Worm (Caenorhabditis elegans) whole organism, L4 larva: ENCODE data around the gene his-4.

ENCODE experiments used
- R02D3.7 ChIP-seq: fragments of 150-350 bp; sonication (generic microtip); optimal IDR thresholded peaks from 3 replicates; lab custom pipeline; 2014; ENCODE audit warnings: missing biosample characterization, missing genetic modification characterization
- Y75B8A.6 ChIP-seq: fragments of 200-800 bp; sonication (Bioruptor generic); IDR thresholded peaks from 2 replicates; pipeline ENCODE4 v1.3.6; 2022; ENCODE audit warnings: missing genetic modification reagents, missing genetic modification characterization, missing compliant biosample characterization
- ZK337.2 ChIP-seq: fragments of 200-800 bp; sonication (Bioruptor generic); IDR thresholded peaks from 2 replicates; pipeline ENCODE4 v1.3.6; 2022; ENCODE audit warnings: missing genetic modification reagents, missing genetic modification characterization, missing compliant biosample characterization
- ZK546.5 ChIP-seq, 2 experiments: sonication (generic microtip); optimal IDR thresholded peaks; 2 replicates each; lab custom pipeline; 2017; ENCODE audit warnings: missing biosample characterization in 2 of 2, missing genetic modification characterization in 2 of 2
- ceh-28 ChIP-seq: fragments of 150-350 bp; optimal IDR thresholded peaks from 2 replicates; lab custom pipeline; 2014; ENCODE audit warnings: missing biosample characterization, missing genetic modification reagents, missing genetic modification characterization
- ceh-32 ChIP-seq: sonication (generic microtip); optimal IDR thresholded peaks from 2 replicates; lab custom pipeline; 2016; ENCODE audit warnings: mild to moderate bottlenecking, missing genetic modification characterization, missing compliant biosample characterization; ENCODE audit not compliant: poor library complexity
- ceh-62 ChIP-seq: sonication (generic microtip); optimal IDR thresholded peaks from 2 replicates; lab custom pipeline; 2017; ENCODE audit warnings: missing biosample characterization, missing genetic modification characterization
- ceh-82 ChIP-seq: sonication (generic microtip); optimal IDR thresholded peaks from 2 replicates; lab custom pipeline; 2017; ENCODE audit warnings: missing biosample characterization, missing genetic modification characterization
- cey-2 ChIP-seq: sonication (generic microtip); optimal IDR thresholded peaks from 3 replicates; lab custom pipeline; 2017; ENCODE audit warnings: missing genetic modification characterization, mild to moderate bottlenecking, missing compliant biosample characterization, antibody characterized with exemption, borderline replicate concordance; ENCODE audit not compliant: insufficient read depth
- daf-16 ChIP-seq, 3 experiments: sonication (generic microtip); optimal IDR thresholded peaks; 2 replicates each; lab custom pipeline; 2016 to 2017; ENCODE audit warnings: missing genetic modification characterization in 3 of 3, missing genetic modification reagents in 3 of 3, mild to moderate bottlenecking in 2 of 3, missing compliant biosample characterization in 2 of 3, missing biosample characterization in 1 of 3, moderate library complexity in 1 of 3
- dmd-6 ChIP-seq: fragments of 200-800 bp; sonication (Bioruptor generic); IDR thresholded peaks from 2 replicates; pipeline ENCODE4 v1.3.6; 2022; ENCODE audit warnings: missing genetic modification reagents, missing genetic modification characterization, missing compliant biosample characterization
- dmd-9 ChIP-seq: fragments of 200-800 bp; sonication (Bioruptor generic); IDR thresholded peaks from 2 replicates; pipeline ENCODE4 v1.3.6; 2022; ENCODE audit warnings: missing genetic modification reagents, missing genetic modification characterization, missing compliant biosample characterization
- dpl-1 ChIP-seq: fragments of 150-350 bp; optimal IDR thresholded peaks from 2 replicates; lab custom pipeline; 2014; ENCODE audit warnings: missing biosample characterization, missing genetic modification reagents, missing genetic modification characterization
- duxl-1 ChIP-seq: sonication (generic microtip); optimal IDR thresholded peaks from 2 replicates; lab custom pipeline; 2016; ENCODE audit warnings: mild to moderate bottlenecking, missing genetic modification characterization, moderate library complexity, missing compliant biosample characterization; ENCODE audit not compliant: poor library complexity
- dve-1 ChIP-seq: sonication (generic microtip); optimal IDR thresholded peaks from 2 replicates; lab custom pipeline; 2017; ENCODE audit warnings: antibody characterized with exemption, mild to moderate bottlenecking, missing genetic modification characterization, missing compliant biosample characterization; ENCODE audit not compliant: insufficient read depth
- fkh-10 ChIP-seq: fragments of 150-350 bp; optimal IDR thresholded peaks from 2 replicates; lab custom pipeline; 2014; ENCODE audit warnings: missing biosample characterization, missing genetic modification reagents, missing genetic modification characterization
- hlh-11 ChIP-seq: fragments of 200-800 bp; sonication (Bioruptor generic); optimal IDR thresholded peaks from 2 replicates; lab custom pipeline; 2018; ENCODE audit warnings: mild to moderate bottlenecking, missing genetic modification characterization, missing compliant biosample characterization
- hlh-30 ChIP-seq: sonication (generic microtip); optimal IDR thresholded peaks from 2 replicates; lab custom pipeline; 2017; ENCODE audit warnings: antibody characterized with exemption, mild to moderate bottlenecking, missing genetic modification characterization, missing compliant biosample characterization; ENCODE audit not compliant: insufficient read depth
- hmg-1.1 ChIP-seq: fragments of 200-800 bp; sonication (Bioruptor generic); IDR thresholded peaks from 2 replicates; pipeline ENCODE4 v1.3.6; 2022; ENCODE audit warnings: missing genetic modification reagents, missing genetic modification characterization, missing compliant biosample characterization
- jun-1 ChIP-seq: fragments of 150-350 bp; optimal IDR thresholded peaks from 2 replicates; lab custom pipeline; 2014; ENCODE audit warnings: missing biosample characterization, missing genetic modification reagents, missing genetic modification characterization
- lim-7 ChIP-seq: fragments of 200-800 bp; sonication (Bioruptor generic); IDR thresholded peaks from 2 replicates; pipeline ENCODE4 v1.3.6; 2022; ENCODE audit warnings: missing genetic modification characterization, missing compliant biosample characterization
- lin-13 ChIP-seq: fragments of 150-350 bp; optimal IDR thresholded peaks from 2 replicates; lab custom pipeline; 2014; ENCODE audit warnings: missing biosample characterization, missing genetic modification reagents, missing genetic modification characterization
- lir-3 ChIP-seq: sonication (generic microtip); optimal IDR thresholded peaks from 2 replicates; lab custom pipeline; 2016; ENCODE audit warnings: mild to moderate bottlenecking, missing genetic modification characterization, missing compliant biosample characterization
- madf-5 ChIP-seq, 2 experiments: fragments of 200-800 bp; sonication (Bioruptor generic); IDR thresholded peaks; 2 replicates each; pipeline ENCODE4 v1.3.6; 2022; ENCODE audit warnings: missing compliant biosample characterization in 2 of 2, missing genetic modification characterization in 2 of 2
- madf-9 ChIP-seq: fragments of 200-800 bp; sonication (Bioruptor generic); conservative IDR thresholded peaks from 2 replicates; pipeline ENCODE4 v1.3.6; 2022; ENCODE audit warnings: missing genetic modification reagents, missing genetic modification characterization, missing compliant biosample characterization
- mdt-29 ChIP-seq: fragments of 200-800 bp; sonication (Bioruptor generic); IDR thresholded peaks from 2 replicates; pipeline ENCODE4 v1.3.6; 2022; ENCODE audit warnings: missing genetic modification reagents, missing genetic modification characterization, missing compliant biosample characterization
- mep-1 ChIP-seq: fragments of 150-350 bp; sonication (generic microtip); optimal IDR thresholded peaks from 3 replicates; lab custom pipeline; 2014; ENCODE audit warnings: missing biosample characterization, missing genetic modification characterization
- nhr-28 ChIP-seq: fragments of 150-350 bp; optimal IDR thresholded peaks from 2 replicates; lab custom pipeline; 2014; ENCODE audit warnings: missing biosample characterization, missing genetic modification characterization
- nhr-41 ChIP-seq: fragments of 200-800 bp; sonication (Bioruptor generic); IDR thresholded peaks from 2 replicates; pipeline ENCODE4 v1.3.6; 2022; ENCODE audit warnings: missing genetic modification reagents, missing genetic modification characterization, missing compliant biosample characterization
- nhr-48 ChIP-seq: sonication (generic microtip); optimal IDR thresholded peaks from 2 replicates; lab custom pipeline; 2016; ENCODE audit warnings: mild to moderate bottlenecking, missing genetic modification characterization, missing compliant biosample characterization
- nhr-6 ChIP-seq: fragments of 150-350 bp; optimal IDR thresholded peaks from 2 replicates; lab custom pipeline; 2014; ENCODE audit warnings: missing biosample characterization, missing genetic modification characterization
- nhr-76 ChIP-seq: fragments of 150-350 bp; optimal IDR thresholded peaks from 2 replicates; lab custom pipeline; 2014; ENCODE audit warnings: missing biosample characterization, missing genetic modification characterization
- nhr-77 ChIP-seq: fragments of 150-350 bp; optimal IDR thresholded peaks from 2 replicates; lab custom pipeline; 2014; ENCODE audit warnings: missing biosample characterization, missing genetic modification characterization
- php-3 ChIP-seq: fragments of 200-800 bp; sonication (Bioruptor generic); IDR thresholded peaks from 2 replicates; pipeline ENCODE4 v1.3.6; 2022; ENCODE audit warnings: missing genetic modification reagents, missing genetic modification characterization, missing compliant biosample characterization
- pqm-1 ChIP-seq: sonication (generic microtip); optimal IDR thresholded peaks from 2 replicates; lab custom pipeline; 2017; ENCODE audit warnings: missing biosample characterization, missing genetic modification characterization
- rbr-2 ChIP-seq: sonication (generic microtip); optimal IDR thresholded peaks from 2 replicates; lab custom pipeline; 2016; ENCODE audit warnings: missing genotype, missing genetic modification characterization, missing compliant biosample characterization
- saeg-2 ChIP-seq: fragments of 200-800 bp; sonication (Bioruptor generic); IDR thresholded peaks from 2 replicates; pipeline ENCODE4 v1.3.6; 2022; ENCODE audit warnings: missing genetic modification reagents, missing genetic modification characterization, missing compliant biosample characterization
- set-16 ChIP-seq: fragments of 200-800 bp; sonication (Bioruptor generic); IDR thresholded peaks from 2 replicates; pipeline ENCODE4 v1.3.6; 2022; ENCODE audit warnings: missing genetic modification reagents, missing genetic modification characterization, missing compliant biosample characterization
- skn-1 ChIP-seq: fragments of 150-350 bp; optimal IDR thresholded peaks from 2 replicates; lab custom pipeline; 2014; ENCODE audit warnings: missing biosample characterization, missing genetic modification characterization
- tra-1 ChIP-seq: fragments of 200-800 bp; sonication (Bioruptor generic); IDR thresholded peaks from 2 replicates; pipeline ENCODE4 v1.3.6; 2022; ENCODE audit warnings: missing genetic modification reagents, missing genetic modification characterization, missing compliant biosample characterization
- unc-130 ChIP-seq: sonication (generic microtip); optimal IDR thresholded peaks from 2 replicates; lab custom pipeline; 2016; ENCODE audit warnings: missing genetic modification reagents, missing genetic modification characterization, missing compliant biosample characterization
- unc-62 ChIP-seq, 3 experiments: fragments of 150-350 bp in 1 of 3; sonication (generic microtip); optimal IDR thresholded peaks in 2 of 3; peaks in 1 of 3; 1 replicate in 1 of 3; 2 replicates in 2 of 3; lab custom pipeline; 2014 to 2017; ENCODE audit warnings: missing biosample characterization in 3 of 3, missing genetic modification characterization in 3 of 3, missing genetic modification reagents in 3 of 3, missing genotype in 1 of 3
- zfp-3 ChIP-seq: fragments of 200-800 bp; sonication (Bioruptor generic); conservative IDR thresholded peaks from 2 replicates; pipeline ENCODE4 v1.3.6; 2022; ENCODE audit warnings: missing genetic modification reagents, missing genetic modification characterization, missing compliant biosample characterization
- zip-2 ChIP-seq: fragments of 150-350 bp; optimal IDR thresholded peaks from 2 replicates; lab custom pipeline; 2014; ENCODE audit warnings: missing biosample characterization, missing genetic modification characterization

Gene his-4

ce11 chrV:16080678-16081077, 40.4 kb upstream of the his-4 start (continued):
- TF ChIP-seq ceh-82 (tag; lab: Kevin White, UChicago): no peak
- peak; percentile 87 for TF ChIP-seq nhr-28
- TF ChIP-seq nhr-6 (tag; lab: Kevin White, UChicago): no peak
- TF ChIP-seq ZK337.2: no peak
- no peak for TF ChIP-seq set-16 (GFP tag; lab: Robert Waterston, UW)

ce11 chrV:16080039-16080438, 39.7 kb upstream of the his-4 start:
- TF ChIP-seq Y75B8A.6 (GFP tag; lab: Robert Waterston, UW): no peak
- peak; percentile 68; the same call in 1 of the 2 replicates for TF ChIP-seq php-3 (GFP tag; lab: Robert Waterston, UW)
- peak; percentile 41 for TF ChIP-seq dve-1
- peak; percentile 84 for TF ChIP-seq nhr-28
- TF ChIP-seq unc-62 (GFP tag; optimal IDR thresholded peaks at IDR 0.05 in 1 of 2; lab: Kevin White, UChicago): peak in 1 of 2 experiments; percentile 0
- no peak for TF ChIP-seq unc-62 (tag; optimal IDR thresholded peaks at IDR 0.05; lab: Kevin White, UChicago)
- TF ChIP-seq nhr-76 (tag; lab: Kevin White, UChicago): no peak
- no peak for TF ChIP-seq fkh-10 (GFP tag; lab: Kevin White, UChicago)
- TF ChIP-seq nhr-48 (tag; lab: Kevin White, UChicago): peak; percentile 14
- TF ChIP-seq set-16 (GFP tag; lab: Robert Waterston, UW): no peak
- TF ChIP-seq dmd-6 (GFP tag; lab: Robert Waterston, UW): peak; percentile 76
- no peak for TF ChIP-seq cey-2 (tag; lab: Kevin White, UChicago)
- peak; percentile 74 for TF ChIP-seq pqm-1
- TF ChIP-seq daf-16 (GFP tag; optimal IDR thresholded peaks at IDR 0.05; lab: Kevin White, UChicago): no peak
- peak; percentile 42 for TF ChIP-seq daf-16 (tag; optimal IDR thresholded peaks at IDR 0.05; lab: Kevin White, UChicago)
- no peak for TF ChIP-seq mep-1 (tag; lab: Kevin White, UChicago)

- no peak for TF ChIP-seq lir-3 (tag; lab: Kevin White, UChicago)
- no peak for TF ChIP-seq lim-7
- no peak for TF ChIP-seq unc-130
- TF ChIP-seq R02D3.7 (tag; lab: Kevin White, UChicago): no peak
- no peak for TF ChIP-seq hmg-1.1 (GFP tag; lab: Robert Waterston, UW)
- no peak for TF ChIP-seq nhr-6 (tag; lab: Kevin White, UChicago)
- TF ChIP-seq daf-16 (GFP tag; optimal IDR thresholded peaks at IDR 0.05; lab: Kevin White, UChicago): no peak
- peak; percentile 83 for TF ChIP-seq daf-16 (tag; optimal IDR thresholded peaks at IDR 0.05; lab: Kevin White, UChicago)
- TF ChIP-seq dmd-6 (GFP tag; lab: Robert Waterston, UW): peak; percentile 74
- TF ChIP-seq nhr-28: peak; percentile 74
- TF ChIP-seq jun-1 (tag; lab: Kevin White, UChicago): no peak
- TF ChIP-seq dve-1: peak; percentile 79
- TF ChIP-seq madf-5 (GFP tag; IDR thresholded peaks at IDR 0.05; lab: Robert Waterston, UW): no peak
- TF ChIP-seq mdt-29 (GFP tag; lab: Robert Waterston, UW): no peak
- TF ChIP-seq rbr-2: no peak
- peak; percentile 52 for TF ChIP-seq nhr-77 (tag; lab: Kevin White, UChicago)
- no peak for TF ChIP-seq duxl-1 (tag; lab: Kevin White, UChicago)
- TF ChIP-seq nhr-41: no peak
- no peak for TF ChIP-seq hlh-30
- TF ChIP-seq zfp-3: no peak
- TF ChIP-seq ceh-28 (tag; lab: Kevin White, UChicago): no peak
- peak; percentile 73 for TF ChIP-seq pqm-1
- TF ChIP-seq hlh-11 (tag; lab: Kevin White, UChicago): peak; percentile 49
These were observed 35.0 kb upstream of the his-4 start, which contains the start of the genes F14H3.12 and srj-29 for ce11 chrV:16075250-16075709. TSS of gene F14H3.12 (minus strand) at chrV:16075323. TSS of gene srj-29 (plus strand) at chrV:16075659.

ce11 chrV:16073856-16074255, 33.5 kb upstream of the his-4 start, which contains the start of gene srj-10:
TSS of gene srj-10 (minus strand) at chrV:16073956.
- no peak for TF ChIP-seq Y75B8A.6 (GFP tag; lab: Robert Waterston, UW)
- TF ChIP-seq lin-13 (GFP tag; lab: Kevin White, UChicago): no peak
- TF ChIP-seq tra-1 (GFP tag; lab: Robert Waterston, UW): no peak
- TF ChIP-seq ZK337.2: no peak
- no peak for TF ChIP-seq zip-2
- TF ChIP-seq nhr-76 (tag; lab: Kevin White, UChicago): no peak
- no peak for TF ChIP-seq dpl-1
- no peak for TF ChIP-seq ZK546.5 (tag; optimal IDR thresholded peaks at IDR 0.05; lab: Kevin White, UChicago)
- no peak for TF ChIP-seq rbr-2
- no peak for TF ChIP-seq madf-9
- no peak for TF ChIP-seq ceh-62 (tag; lab: Kevin White, UChicago)
- TF ChIP-seq ceh-32 (tag; lab: Kevin White, UChicago): no peak
- TF ChIP-seq skn-1 (tag; lab: Kevin White, UChicago): no peak
- no peak for TF ChIP-seq dmd-9 (GFP tag; lab: Robert Waterston, UW)
- TF ChIP-seq saeg-2: no peak
- TF ChIP-seq hlh-30: no peak
- TF ChIP-seq nhr-28: no peak
- no peak for TF ChIP-seq cey-2 (tag; lab: Kevin White, UChicago)
